Fruit fly (Drosophila melanogaster) S2 (cell line): Measurements from ENCODE around the gene CG7655.

ENCODE experiments used
- CG8478 ChIP-seq: fragments of >200 bp; optimal IDR thresholded peaks from 2 replicates; lab custom pipeline; 2018
- CTCF ChIP-seq, 2 experiments: fragments of >200 bp; optimal IDR thresholded peaks; 2 replicates each; lab custom pipeline; 2018

DNA sequence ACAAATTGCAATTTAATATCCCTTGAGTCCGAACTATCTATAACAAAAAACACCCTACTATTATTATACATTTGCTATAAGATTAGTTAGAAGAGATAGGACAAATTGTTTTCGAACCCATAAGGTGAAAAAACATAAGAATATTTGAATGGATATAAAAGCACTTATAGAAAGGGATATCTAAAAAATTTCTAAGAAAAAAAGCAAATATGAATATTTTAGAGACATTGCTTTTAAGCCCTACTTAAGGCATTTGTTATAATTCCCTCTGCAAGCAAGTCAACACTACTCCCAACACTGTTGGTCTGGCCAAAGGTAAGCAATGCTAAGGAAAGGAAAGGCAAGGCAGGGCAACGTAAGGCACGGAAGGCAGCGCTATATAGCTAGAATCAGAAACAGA lies 27.9 kb downstream of the CG7655 start:
- TF ChIP-seq CG8478 (no peak), CTCF (optimal IDR thresholded peaks at IDR 0.05; lab: Kevin White, UChicago) (no peak)
